Fruit fly (Drosophila melanogaster) whole organism, prepupa: ENCODE data around the gene m.
"Not testable (repeated sequence)": the region's sequence is repeated elsewhere in the genome, so short reads cannot be mapped to it uniquely, and the experiment has no call there.

ENCODE experiments used
- CG11762 ChIP-seq: fragments of 200-800 bp; sonication (Bioruptor generic); optimal IDR thresholded peaks from 3 replicates; lab custom pipeline; 2016; ENCODE audit warnings: missing biosample characterization, missing genetic modification characterization; ENCODE audit not compliant: insufficient read depth
- CG15336 ChIP-seq: fragments of 200-800 bp; sonication (Bioruptor generic); IDR thresholded peaks from 2 replicates; pipeline ENCODE4 v1.3.6; 2022; ENCODE audit warnings: missing biosample characterization, missing genetic modification characterization
- CG1621 ChIP-seq: fragments of 200-800 bp; sonication (Bioruptor generic); optimal IDR thresholded peaks from 3 replicates; lab custom pipeline; 2018; ENCODE audit warnings: missing biosample characterization, mild to moderate bottlenecking, missing genetic modification characterization
- CG16779 ChIP-seq: fragments of 200-800 bp; sonication (Bioruptor generic); optimal IDR thresholded peaks from 3 replicates; lab custom pipeline; 2017; ENCODE audit warnings: missing biosample characterization, mild to moderate bottlenecking, missing genetic modification characterization
- CG34406 ChIP-seq: fragments of 200-800 bp; sonication (Bioruptor generic); optimal IDR thresholded peaks from 3 replicates; lab custom pipeline; 2016; ENCODE audit warnings: missing biosample characterization, missing genetic modification characterization
- CG3919 ChIP-seq: fragments of 200-800 bp; sonication (Bioruptor generic); optimal IDR thresholded peaks from 3 replicates; lab custom pipeline; 2016; ENCODE audit warnings: missing biosample characterization, missing genetic modification characterization
- CG6163 ChIP-seq: fragments of 200-800 bp; sonication (Bioruptor generic); IDR thresholded peaks from 3 replicates; pipeline ENCODE4 v1.3.6; 2022; ENCODE audit warnings: missing biosample characterization, missing genetic modification characterization
- CG6276 ChIP-seq: fragments of 200-800 bp; sonication (Bioruptor generic); optimal IDR thresholded peaks from 2 replicates; lab custom pipeline; 2017; ENCODE audit warnings: missing biosample characterization, mild to moderate bottlenecking, missing genetic modification characterization
- CG8119 ChIP-seq: fragments of 200-800 bp; sonication (Bioruptor generic); IDR thresholded peaks from 3 replicates; pipeline ENCODE4 v1.3.6; 2022; ENCODE audit warnings: missing biosample characterization, missing genetic modification characterization
- CG8319 ChIP-seq: fragments of 200-800 bp; sonication (Bioruptor generic); optimal IDR thresholded peaks from 3 replicates; lab custom pipeline; 2016; ENCODE audit warnings: missing biosample characterization, missing genetic modification characterization
- Eip75B ChIP-seq: fragments of 200-800 bp; sonication (Bioruptor generic); optimal IDR thresholded peaks from 3 replicates; lab custom pipeline; 2016; ENCODE audit warnings: missing biosample characterization, missing genetic modification characterization
- Eip78C ChIP-seq: fragments of 200-800 bp; sonication (Bioruptor generic); peaks from one replicate; lab custom pipeline; 2016; ENCODE audit warnings: missing biosample characterization, missing genetic modification characterization
- Eip93F ChIP-seq: fragments of 200-800 bp; sonication (Bioruptor generic); optimal IDR thresholded peaks from 2 replicates; lab custom pipeline; 2016; ENCODE audit warnings: missing biosample characterization, mild to moderate bottlenecking, missing genetic modification characterization
- Ets96B ChIP-seq: fragments of 200-800 bp; optimal IDR thresholded peaks from 2 replicates; lab custom pipeline; 2019; ENCODE audit warnings: missing biosample characterization, mild to moderate bottlenecking, missing genetic modification characterization, moderate library complexity
- Gug ChIP-seq: fragments of 200-800 bp; sonication (Bioruptor generic); IDR thresholded peaks from 2 replicates; pipeline ENCODE4 v1.3.6; 2022; ENCODE audit warnings: missing biosample characterization, missing genetic modification characterization
- Hr4 ChIP-seq: fragments of 200-800 bp; sonication (Bioruptor generic); optimal IDR thresholded peaks from 3 replicates; lab custom pipeline; 2016; ENCODE audit warnings: missing biosample characterization, missing genetic modification characterization
- Sox102F ChIP-seq: fragments of 200-800 bp; sonication (Bioruptor generic); optimal IDR thresholded peaks from 2 replicates; lab custom pipeline; 2016; ENCODE audit warnings: missing biosample characterization, mild to moderate bottlenecking, missing genetic modification characterization
- achi ChIP-seq: fragments of 200-800 bp; sonication (Bioruptor generic); optimal IDR thresholded peaks from 3 replicates; lab custom pipeline; 2016; ENCODE audit warnings: missing biosample characterization, missing genetic modification characterization
- acj6 ChIP-seq: fragments of 200-800 bp; sonication (Bioruptor generic); optimal IDR thresholded peaks from 3 replicates; lab custom pipeline; 2016; ENCODE audit warnings: missing biosample characterization, missing genetic modification characterization
- cyc ChIP-seq: fragments of 200-800 bp; sonication (Bioruptor generic); optimal IDR thresholded peaks from 3 replicates; lab custom pipeline; 2016; ENCODE audit warnings: missing biosample characterization, missing genetic modification characterization
- dsx ChIP-seq: fragments of 200-800 bp; optimal IDR thresholded peaks from 3 replicates; lab custom pipeline; 2019; ENCODE audit warnings: missing biosample characterization, mild to moderate bottlenecking, missing genetic modification characterization, moderate library complexity; ENCODE audit not compliant: poor library complexity, severe bottlenecking
- eg ChIP-seq: fragments of 200-800 bp; sonication (Bioruptor generic); IDR thresholded peaks from 3 replicates; pipeline ENCODE4 v1.3.6; 2022; ENCODE audit warnings: missing biosample characterization, missing genetic modification characterization
- esn ChIP-seq: fragments of 200-800 bp; sonication (Bioruptor generic); optimal IDR thresholded peaks from 2 replicates; lab custom pipeline; 2016; ENCODE audit warnings: missing biosample characterization, mild to moderate bottlenecking, missing genetic modification characterization, moderate library complexity
- fd59A ChIP-seq: fragments of 200-800 bp; sonication (Bioruptor generic); optimal IDR thresholded peaks from 2 replicates; lab custom pipeline; 2017; ENCODE audit warnings: missing biosample characterization, mild to moderate bottlenecking, missing genetic modification characterization, missing genetic modification reagents
- fd85E ChIP-seq: fragments of 200-800 bp; sonication (Bioruptor generic); optimal IDR thresholded peaks from 3 replicates; lab custom pipeline; 2016; ENCODE audit warnings: missing biosample characterization, missing genetic modification characterization
- lz ChIP-seq: fragments of 200-800 bp; sonication (Bioruptor generic); optimal IDR thresholded peaks from 3 replicates; lab custom pipeline; 2016; ENCODE audit warnings: missing biosample characterization, missing genetic modification characterization
- net ChIP-seq: fragments of 200-800 bp; sonication (Bioruptor generic); optimal IDR thresholded peaks from 3 replicates; lab custom pipeline; 2016; ENCODE audit warnings: missing biosample characterization, missing genetic modification characterization
- salr ChIP-seq, 2 experiments: fragments of 200-800 bp; sonication (Bioruptor generic); optimal IDR thresholded peaks; 3 replicates each; lab custom pipeline; 2016 to 2018; ENCODE audit warnings: missing biosample characterization in 2 of 2, missing genetic modification characterization in 2 of 2, mild to moderate bottlenecking in 1 of 2
- ss ChIP-seq, 2 experiments: fragments of 200-800 bp; sonication (Bioruptor generic); optimal IDR thresholded peaks; 2 replicates in 1 of 2; 3 replicates in 1 of 2; lab custom pipeline; 2017 to 2018; ENCODE audit warnings: mild to moderate bottlenecking in 2 of 2, missing biosample characterization in 2 of 2, missing genetic modification characterization in 2 of 2, moderate library complexity in 1 of 2
- svp ChIP-seq: fragments of 200-800 bp; sonication (Bioruptor generic); peaks from one replicate; lab custom pipeline; 2016; ENCODE audit warnings: missing biosample characterization, missing genetic modification characterization
- vri ChIP-seq: fragments of 200-800 bp; sonication (Bioruptor generic); optimal IDR thresholded peaks from 3 replicates; lab custom pipeline; 2016; ENCODE audit warnings: missing biosample characterization, mild to moderate bottlenecking, missing genetic modification characterization

Gene m

DNA sequence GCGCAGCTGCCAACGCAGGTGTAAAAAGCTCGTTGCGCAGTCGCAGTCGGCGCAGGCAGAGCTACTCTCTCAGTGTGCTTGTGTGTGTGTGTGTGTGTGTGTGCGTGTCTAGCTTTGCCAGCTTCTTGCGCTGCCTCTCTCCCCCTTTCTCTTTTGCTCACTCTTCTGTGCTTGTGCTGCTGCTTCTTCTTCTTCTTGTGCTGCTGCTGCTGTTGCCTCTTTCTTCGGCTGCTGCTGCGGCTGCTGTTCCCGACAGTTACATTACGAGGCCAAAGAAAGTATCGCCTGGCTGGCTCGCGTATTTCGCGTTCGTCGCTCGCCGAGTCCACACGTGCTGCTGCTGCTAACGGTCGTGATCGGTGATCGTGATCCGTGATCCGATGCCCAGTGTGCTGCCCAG, at the start of gene m:
Gene m, plus strand, starts transcription at position 301 of the 400 bp plus-strand sequence.
- TF ChIP-seq svp (GFP tag; lab: Kevin White, UChicago); Eip75B; Hr4 (GFP tag; lab: Kevin White, UChicago): not testable (repeated sequence)

DNA sequence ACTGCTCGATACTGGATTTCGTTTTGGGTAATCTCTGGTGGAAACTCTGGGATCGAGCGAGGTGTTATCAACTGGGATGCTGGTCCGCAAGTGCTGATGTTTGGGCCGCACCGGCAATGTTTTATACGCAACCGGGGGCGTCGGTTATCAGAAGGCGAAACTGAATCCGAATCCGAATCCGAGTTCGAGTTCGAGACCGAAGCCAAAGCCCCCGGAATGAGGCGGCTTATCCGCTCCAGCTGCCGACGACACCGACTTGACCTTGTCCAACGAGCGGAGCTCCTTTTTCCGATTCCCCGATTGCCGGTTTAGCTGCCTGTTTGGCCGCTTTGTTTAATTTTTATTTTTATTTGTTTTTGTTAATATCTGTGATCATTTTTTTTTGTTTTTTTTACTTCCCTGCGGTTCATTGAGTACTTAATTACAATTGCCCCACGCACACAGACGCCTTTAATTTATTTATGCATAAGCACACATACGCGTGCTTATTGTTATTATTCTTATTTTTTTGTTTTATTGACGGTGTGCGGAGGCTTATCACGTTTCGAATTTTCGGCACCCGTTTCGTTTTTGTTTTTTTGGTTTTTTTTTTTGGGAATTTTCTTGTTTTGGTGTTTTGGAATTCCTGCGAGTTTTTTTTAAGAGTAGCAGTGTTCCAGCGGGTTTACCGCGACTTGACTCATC, 49.0 kb upstream of the m start, which contains the start of gene CG2444:
Gene CG2444, minus strand, starts transcription at position 372 of the 684 bp plus-strand sequence.
- TF ChIP-seq CG11762 (GFP tag; lab: Kevin White, UChicago): no peak
- TF ChIP-seq vri (GFP tag; lab: Kevin White, UChicago): peak; percentile 49
- TF ChIP-seq Eip78C (GFP tag; lab: Kevin White, UChicago): peak; percentile 28
- peak; percentile 67 for TF ChIP-seq Eip93F (GFP tag; lab: Kevin White, UChicago)
- TF ChIP-seq svp (GFP tag; lab: Kevin White, UChicago): peak; percentile 98

DNA sequence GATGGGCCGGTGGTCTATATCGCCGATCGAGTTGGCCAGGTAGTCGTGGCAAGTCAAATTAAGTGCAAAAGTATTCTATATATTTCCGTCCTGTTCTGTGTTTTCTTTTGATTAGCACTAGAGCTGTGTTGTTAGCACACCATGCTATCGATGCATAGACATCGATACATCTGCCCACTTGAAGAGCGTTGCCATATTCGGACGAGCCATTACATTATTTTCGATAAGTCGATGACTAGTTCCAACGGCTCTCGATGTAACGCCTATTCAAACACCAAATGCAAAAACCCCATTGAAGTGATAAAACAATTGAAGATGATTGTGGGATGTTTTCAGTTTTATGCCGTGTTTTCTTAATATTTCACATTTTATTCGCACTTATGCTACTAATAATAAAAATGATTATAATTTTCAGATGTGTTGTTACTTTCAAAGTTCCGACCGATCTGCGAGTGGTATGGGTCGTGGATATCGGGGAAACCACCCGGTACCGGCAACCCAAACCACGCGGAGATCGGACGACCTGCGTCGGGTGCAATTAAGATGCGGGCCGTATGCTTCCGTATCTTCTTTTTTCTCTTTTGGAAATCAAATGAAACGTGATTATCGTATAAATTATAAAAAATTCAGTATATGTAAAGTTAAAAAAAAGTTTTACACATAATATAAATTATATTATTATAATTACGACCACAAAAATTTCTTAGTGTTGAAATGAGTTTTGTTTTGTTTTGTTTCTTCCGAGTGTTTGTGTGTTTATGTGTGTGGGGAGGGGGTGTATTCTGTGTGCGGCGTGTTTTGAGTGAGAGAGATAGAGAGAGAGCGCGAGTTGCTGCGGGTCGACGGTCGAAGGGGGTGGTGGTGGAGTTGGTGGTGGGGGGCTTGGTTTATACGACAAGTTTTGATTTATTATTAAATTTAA, 44.0 kb upstream of the m start, which contains the start of gene FucT6:
Gene FucT6, minus strand, starts transcription at position 153 of the 922 bp plus-strand sequence.
- TF ChIP-seq CG1621 (peak; percentile 0), Ets96B (tag; lab: Kevin White, UChicago) (peak; percentile 16), Eip93F (GFP tag; lab: Kevin White, UChicago) (peak; percentile 19), Eip78C (GFP tag; lab: Kevin White, UChicago) (peak; percentile 77), CG6276 (GFP tag; lab: Kevin White, UChicago) (peak; percentile 66), CG6163 (GFP tag; lab: Robert Waterston, UW) (peak; percentile 78), net (GFP tag; lab: Kevin White, UChicago) (peak; percentile 21), esn (GFP tag; lab: Kevin White, UChicago) (peak; percentile 6), ss (GFP tag; optimal IDR thresholded peaks at IDR 0.05; lab: Kevin White, UChicago) (peak; percentile 47 to 54), dsx (GFP tag; lab: Kevin White, UChicago) (peak; percentile 20), Sox102F (peak; percentile 21), CG16779 (tag; lab: Kevin White, UChicago) (peak; percentile 38), salr (GFP tag; optimal IDR thresholded peaks at IDR 0.05; lab: Kevin White, UChicago) (no peak), achi (peak; percentile 7), fd85E (GFP tag; lab: Kevin White, UChicago) (no peak), CG34406 (GFP tag; lab: Kevin White, UChicago) (peak; percentile 18), acj6 (no peak), eg (GFP tag; lab: Robert Waterston, UW) (peak; percentile 76; the same call in 2 of the 3 replicates), CG15336 (GFP tag; lab: Robert Waterston, UW) (peak; percentile 72), lz (no peak), CG3919 (peak; percentile 17), CG8319 (GFP tag; lab: Kevin White, UChicago) (no peak), CG8119 (GFP tag; lab: Robert Waterston, UW) (peak; percentile 61; the same call in 2 of the 3 replicates), Gug (0 out of 2 replicates have a peak, but pooled peaks have one; percentile 8), cyc (no peak), svp (GFP tag; lab: Kevin White, UChicago) (peak; percentile 61), fd59A (GFP tag; lab: Kevin White, UChicago) (no peak)
